Worm (Caenorhabditis elegans) whole organism, L4 larva: ENCODE results near the gene his-69.

ENCODE experiments used
- F10B5.3 ChIP-seq: sonication (generic microtip); optimal IDR thresholded peaks from 2 replicates; lab custom pipeline; 2016; ENCODE audit warnings: mild to moderate bottlenecking, missing genetic modification characterization, missing compliant biosample characterization
- F26F4.8 ChIP-seq: fragments of 200-800 bp; sonication (Bioruptor generic); conservative IDR thresholded peaks from 2 replicates; pipeline ENCODE4 v1.3.6; 2022; ENCODE audit warnings: missing genetic modification characterization, missing compliant biosample characterization
- F37D6.2 ChIP-seq: sonication (generic microtip); optimal IDR thresholded peaks from 2 replicates; lab custom pipeline; 2016; ENCODE audit warnings: mild to moderate bottlenecking, missing genetic modification characterization, missing compliant biosample characterization
- R02D3.7 ChIP-seq: fragments of 150-350 bp; sonication (generic microtip); optimal IDR thresholded peaks from 3 replicates; lab custom pipeline; 2014; ENCODE audit warnings: missing biosample characterization, missing genetic modification characterization
- T20F7.1 ChIP-seq: fragments of 200-800 bp; sonication (Bioruptor generic); optimal IDR thresholded peaks from 2 replicates; lab custom pipeline; 2018; ENCODE audit warnings: mild to moderate bottlenecking, missing genetic modification characterization, missing compliant biosample characterization
- Y75B8A.6 ChIP-seq: fragments of 200-800 bp; sonication (Bioruptor generic); IDR thresholded peaks from 2 replicates; pipeline ENCODE4 v1.3.6; 2022; ENCODE audit warnings: missing genetic modification reagents, missing genetic modification characterization, missing compliant biosample characterization
- arid-1 ChIP-seq: fragments of 200-800 bp; sonication (Bioruptor generic); conservative IDR thresholded peaks from 2 replicates; pipeline ENCODE4 v1.3.6; 2022; ENCODE audit warnings: missing genetic modification reagents, missing genetic modification characterization, missing compliant biosample characterization
- attf-4 ChIP-seq: sonication (generic microtip); optimal IDR thresholded peaks from 3 replicates; lab custom pipeline; 2017; ENCODE audit warnings: missing biosample characterization, missing genetic modification characterization
- ceh-20 ChIP-seq: fragments of 200-800 bp; sonication (Bioruptor generic); IDR thresholded peaks from 2 replicates; pipeline ENCODE4 v1.3.6; 2022; ENCODE audit warnings: missing genetic modification reagents, missing genetic modification characterization, missing compliant biosample characterization
- ceh-44 ChIP-seq: fragments of 200-800 bp; sonication (Bioruptor generic); IDR thresholded peaks from 2 replicates; pipeline ENCODE4 v1.3.6; 2022; ENCODE audit warnings: missing genetic modification reagents, missing genetic modification characterization, missing compliant biosample characterization
- cey-2 ChIP-seq: sonication (generic microtip); optimal IDR thresholded peaks from 3 replicates; lab custom pipeline; 2017; ENCODE audit warnings: missing genetic modification characterization, mild to moderate bottlenecking, missing compliant biosample characterization, antibody characterized with exemption, borderline replicate concordance; ENCODE audit not compliant: insufficient read depth
- daf-16 ChIP-seq, 3 experiments: sonication (generic microtip); optimal IDR thresholded peaks; 2 replicates each; lab custom pipeline; 2016 to 2017; ENCODE audit warnings: missing genetic modification characterization in 3 of 3, missing genetic modification reagents in 3 of 3, mild to moderate bottlenecking in 2 of 3, missing compliant biosample characterization in 2 of 3, missing biosample characterization in 1 of 3, moderate library complexity in 1 of 3
- dmd-6 ChIP-seq: fragments of 200-800 bp; sonication (Bioruptor generic); IDR thresholded peaks from 2 replicates; pipeline ENCODE4 v1.3.6; 2022; ENCODE audit warnings: missing genetic modification reagents, missing genetic modification characterization, missing compliant biosample characterization
- dmd-8 ChIP-seq: fragments of 200-800 bp; sonication (Bioruptor generic); IDR thresholded peaks from 2 replicates; pipeline ENCODE4 v1.3.6; 2022; ENCODE audit warnings: missing genetic modification characterization, missing compliant biosample characterization
- dmd-9 ChIP-seq: fragments of 200-800 bp; sonication (Bioruptor generic); IDR thresholded peaks from 2 replicates; pipeline ENCODE4 v1.3.6; 2022; ENCODE audit warnings: missing genetic modification reagents, missing genetic modification characterization, missing compliant biosample characterization
- egl-43 ChIP-seq: fragments of 200-800 bp; sonication (Bioruptor generic); IDR thresholded peaks from 2 replicates; pipeline ENCODE4 v1.3.6; 2022; ENCODE audit warnings: missing genetic modification reagents, missing genetic modification characterization, missing compliant biosample characterization
- fos-1 ChIP-seq: fragments of 150-350 bp; optimal IDR thresholded peaks from 2 replicates; lab custom pipeline; 2014; ENCODE audit warnings: missing biosample characterization, missing genetic modification characterization
- hif-1 ChIP-seq, 2 experiments: sonication (generic microtip); optimal IDR thresholded peaks; 2 replicates each; lab custom pipeline; 2016 to 2017; ENCODE audit warnings: missing compliant biosample characterization in 2 of 2, missing genetic modification characterization in 2 of 2, missing genetic modification reagents in 2 of 2, missing genotype in 2 of 2, mild to moderate bottlenecking in 1 of 2
- hlh-11 ChIP-seq: fragments of 200-800 bp; sonication (Bioruptor generic); optimal IDR thresholded peaks from 2 replicates; lab custom pipeline; 2018; ENCODE audit warnings: mild to moderate bottlenecking, missing genetic modification characterization, missing compliant biosample characterization
- hmg-1.1 ChIP-seq: fragments of 200-800 bp; sonication (Bioruptor generic); IDR thresholded peaks from 2 replicates; pipeline ENCODE4 v1.3.6; 2022; ENCODE audit warnings: missing genetic modification reagents, missing genetic modification characterization, missing compliant biosample characterization
- lim-7 ChIP-seq: fragments of 200-800 bp; sonication (Bioruptor generic); IDR thresholded peaks from 2 replicates; pipeline ENCODE4 v1.3.6; 2022; ENCODE audit warnings: missing genetic modification characterization, missing compliant biosample characterization
- lin-13 ChIP-seq: fragments of 150-350 bp; optimal IDR thresholded peaks from 2 replicates; lab custom pipeline; 2014; ENCODE audit warnings: missing biosample characterization, missing genetic modification reagents, missing genetic modification characterization
- lin-15B ChIP-seq: fragments of 150-350 bp; sonication (generic microtip); optimal IDR thresholded peaks from 3 replicates; lab custom pipeline; 2014; ENCODE audit warnings: missing biosample characterization, missing genetic modification characterization
- lin-38 ChIP-seq: fragments of 200-800 bp; sonication (Bioruptor generic); IDR thresholded peaks from 2 replicates; pipeline ENCODE4 v1.3.6; 2022; ENCODE audit warnings: missing genetic modification reagents, missing genetic modification characterization, missing compliant biosample characterization
- lin-39 ChIP-seq: fragments of 150-350 bp; optimal IDR thresholded peaks from 2 replicates; lab custom pipeline; 2014; ENCODE audit warnings: missing biosample characterization, missing genetic modification reagents, missing genetic modification characterization
- lir-3 ChIP-seq: sonication (generic microtip); optimal IDR thresholded peaks from 2 replicates; lab custom pipeline; 2016; ENCODE audit warnings: mild to moderate bottlenecking, missing genetic modification characterization, missing compliant biosample characterization
- lsy-2 ChIP-seq, 2 experiments: fragments of 150-350 bp in 1 of 2; sonication (generic microtip) in 1 of 2; optimal IDR thresholded peaks; 2 replicates each; lab custom pipeline; 2014 to 2017; ENCODE audit warnings: missing biosample characterization in 2 of 2, missing genetic modification characterization in 2 of 2
- madf-5 ChIP-seq, 2 experiments: fragments of 200-800 bp; sonication (Bioruptor generic); IDR thresholded peaks; 2 replicates each; pipeline ENCODE4 v1.3.6; 2022; ENCODE audit warnings: missing compliant biosample characterization in 2 of 2, missing genetic modification characterization in 2 of 2
- madf-9 ChIP-seq: fragments of 200-800 bp; sonication (Bioruptor generic); conservative IDR thresholded peaks from 2 replicates; pipeline ENCODE4 v1.3.6; 2022; ENCODE audit warnings: missing genetic modification reagents, missing genetic modification characterization, missing compliant biosample characterization
- mdl-1 ChIP-seq, 2 experiments: fragments of 150-350 bp in 1 of 2; sonication (generic microtip) in 1 of 2; optimal IDR thresholded peaks; 2 replicates each; lab custom pipeline; 2014 to 2017; ENCODE audit warnings: missing biosample characterization in 2 of 2, missing genetic modification characterization in 2 of 2
- mxl-3 ChIP-seq: fragments of 200-800 bp; sonication (Bioruptor generic); optimal IDR thresholded peaks from 2 replicates; lab custom pipeline; 2018; ENCODE audit warnings: mild to moderate bottlenecking, missing genetic modification characterization, missing compliant biosample characterization
- nhr-102 ChIP-seq: sonication (generic microtip); optimal IDR thresholded peaks from 2 replicates; lab custom pipeline; 2016; ENCODE audit warnings: mild to moderate bottlenecking, missing genetic modification characterization, moderate library complexity, missing compliant biosample characterization
- nhr-28 ChIP-seq: fragments of 150-350 bp; optimal IDR thresholded peaks from 2 replicates; lab custom pipeline; 2014; ENCODE audit warnings: missing biosample characterization, missing genetic modification characterization
- nhr-41 ChIP-seq: fragments of 200-800 bp; sonication (Bioruptor generic); IDR thresholded peaks from 2 replicates; pipeline ENCODE4 v1.3.6; 2022; ENCODE audit warnings: missing genetic modification reagents, missing genetic modification characterization, missing compliant biosample characterization
- nhr-48 ChIP-seq: sonication (generic microtip); optimal IDR thresholded peaks from 2 replicates; lab custom pipeline; 2016; ENCODE audit warnings: mild to moderate bottlenecking, missing genetic modification characterization, missing compliant biosample characterization
- nhr-6 ChIP-seq: fragments of 150-350 bp; optimal IDR thresholded peaks from 2 replicates; lab custom pipeline; 2014; ENCODE audit warnings: missing biosample characterization, missing genetic modification characterization
- nhr-77 ChIP-seq: fragments of 150-350 bp; optimal IDR thresholded peaks from 2 replicates; lab custom pipeline; 2014; ENCODE audit warnings: missing biosample characterization, missing genetic modification characterization
- pha-4 ChIP-seq, 2 experiments: fragments of 150-350 bp in 1 of 2; fragments of 200-800 bp in 1 of 2; sonication (Bioruptor generic) in 1 of 2; IDR thresholded peaks in 1 of 2; optimal IDR thresholded peaks in 1 of 2; 2 replicates each; pipeline versions ENCODE4 v1.3.6 to Lab custom; 2014 to 2022; ENCODE audit warnings: missing genetic modification characterization in 2 of 2, missing genetic modification reagents in 2 of 2, missing biosample characterization in 1 of 2, missing compliant biosample characterization in 1 of 2
- skn-1 ChIP-seq: fragments of 150-350 bp; optimal IDR thresholded peaks from 2 replicates; lab custom pipeline; 2014; ENCODE audit warnings: missing biosample characterization, missing genetic modification characterization
- spr-1 ChIP-seq: sonication (generic microtip); optimal IDR thresholded peaks from 2 replicates; lab custom pipeline; 2016; ENCODE audit warnings: mild to moderate bottlenecking, missing genetic modification characterization, missing compliant biosample characterization
- tag-97 ChIP-seq: fragments of 200-800 bp; sonication (Bioruptor generic); IDR thresholded peaks from 2 replicates; pipeline ENCODE4 v1.3.6; 2022; ENCODE audit warnings: missing genetic modification characterization, missing compliant biosample characterization
- tra-1 ChIP-seq: fragments of 200-800 bp; sonication (Bioruptor generic); IDR thresholded peaks from 2 replicates; pipeline ENCODE4 v1.3.6; 2022; ENCODE audit warnings: missing genetic modification reagents, missing genetic modification characterization, missing compliant biosample characterization
- unc-130 ChIP-seq: sonication (generic microtip); optimal IDR thresholded peaks from 2 replicates; lab custom pipeline; 2016; ENCODE audit warnings: missing genetic modification reagents, missing genetic modification characterization, missing compliant biosample characterization
- unc-39 ChIP-seq: sonication (generic microtip); optimal IDR thresholded peaks from 2 replicates; lab custom pipeline; 2017; ENCODE audit warnings: missing biosample characterization, missing genetic modification characterization
- zag-1 ChIP-seq: fragments of 150-350 bp; optimal IDR thresholded peaks from 2 replicates; lab custom pipeline; 2014; ENCODE audit warnings: missing biosample characterization, missing genetic modification characterization
- ztf-11 ChIP-seq: fragments of 150-350 bp; optimal IDR thresholded peaks from 2 replicates; lab custom pipeline; 2014; ENCODE audit warnings: missing biosample characterization, missing genetic modification characterization

The his-69 gene

DNA sequence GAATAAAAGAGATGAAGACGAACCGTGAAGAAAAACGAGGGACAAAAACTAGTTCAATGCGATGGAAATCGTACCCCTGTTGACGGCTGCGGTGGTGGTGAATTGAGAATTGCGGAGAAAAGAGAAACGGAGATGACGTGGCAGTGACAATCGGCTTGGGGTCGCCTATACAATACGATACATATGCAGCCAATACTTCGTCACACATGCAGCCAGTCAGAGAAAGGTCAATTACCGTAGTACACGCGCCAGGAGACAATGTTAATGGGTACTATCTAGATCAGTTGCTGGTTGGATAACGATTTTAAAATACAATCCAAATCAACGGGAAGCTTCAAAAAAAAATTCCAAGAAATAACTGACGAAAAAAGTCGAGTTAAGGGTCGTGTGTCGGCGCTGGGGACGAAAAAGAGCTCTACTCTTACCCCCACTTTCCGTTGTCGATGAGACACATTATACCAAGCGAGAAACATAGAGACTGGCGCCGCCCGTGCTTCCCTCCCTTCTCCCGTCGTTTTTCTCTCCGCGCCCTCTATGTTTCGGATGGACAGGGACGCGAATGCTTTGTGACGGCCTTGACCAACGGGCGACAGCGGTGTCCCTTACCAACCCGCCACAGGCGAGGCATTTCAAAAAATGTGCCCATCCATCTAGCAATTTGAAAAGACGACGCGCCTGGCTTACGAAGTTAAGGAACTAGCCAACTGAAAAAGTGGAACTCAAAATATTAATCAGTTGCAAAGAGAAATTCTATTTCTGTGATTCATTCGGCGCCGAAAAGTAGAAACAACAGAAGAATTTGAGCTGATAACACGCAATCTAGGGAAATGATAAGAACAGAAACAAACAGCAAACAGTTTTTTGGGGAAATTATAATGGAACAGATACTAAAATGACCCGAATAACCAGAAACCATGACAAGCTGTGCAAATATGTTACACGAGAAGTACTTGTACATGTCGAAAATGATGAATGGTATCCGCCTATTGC, 39.7 kb downstream of the his-69 start (continued):
- TF ChIP-seq unc-130 (GFP tag; lab: Kevin White, UChicago): no peak
- 0 out of 2 replicates have a peak, but pooled peaks have one; percentile 12 for TF ChIP-seq tra-1 (GFP tag; lab: Robert Waterston, UW)
- TF ChIP-seq hlh-11: peak; percentile 46
- no peak for TF ChIP-seq lin-13 (GFP tag; lab: Kevin White, UChicago)
- peak in 1 of 2 experiments; percentile 22 for TF ChIP-seq lsy-2 (tag; optimal IDR thresholded peaks at IDR 0.05; lab: Kevin White, UChicago)

DNA sequence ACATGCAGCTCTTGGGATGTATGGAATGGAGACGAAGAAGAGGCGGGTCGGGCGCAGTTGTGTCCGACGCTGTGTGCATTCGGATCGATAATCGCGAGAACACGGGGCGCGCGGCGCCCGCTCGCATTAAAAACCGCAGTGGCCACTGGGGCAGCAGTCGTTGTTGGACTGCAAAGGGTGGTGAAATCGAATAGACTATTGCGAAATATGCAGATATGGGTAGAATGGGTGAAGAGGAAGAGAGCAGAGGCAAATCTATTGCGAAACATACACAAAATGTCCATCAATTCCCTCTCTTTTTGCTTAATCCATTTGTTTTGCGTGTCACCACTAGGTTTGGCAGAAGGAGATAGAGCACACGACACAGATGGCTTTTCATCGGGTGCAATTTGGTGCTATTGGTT, 40.4 kb downstream of the his-69 start:
- TF ChIP-seq lir-3 (tag; lab: Kevin White, UChicago): peak; percentile 7
- peak; percentile 33 for TF ChIP-seq lin-38 (GFP tag; lab: Robert Waterston, UW)
- no peak for TF ChIP-seq ceh-44 (GFP tag; lab: Robert Waterston, UW)
- TF ChIP-seq nhr-41 (GFP tag; lab: Robert Waterston, UW): no peak
- TF ChIP-seq pha-4 (GFP tag; IDR thresholded peaks at IDR 0.05; lab: Robert Waterston, UW): no peak
- no peak for TF ChIP-seq pha-4 (tag; optimal IDR thresholded peaks at IDR 0.05; lab: Kevin White, UChicago)
- TF ChIP-seq hmg-1.1 (GFP tag; lab: Robert Waterston, UW): peak; percentile 73
- no peak for TF ChIP-seq ztf-11 (tag; lab: Kevin White, UChicago)
- no peak; the same call in 1 of the 2 replicates for TF ChIP-seq dmd-8 (GFP tag; lab: Robert Waterston, UW)
- no peak for TF ChIP-seq arid-1
- TF ChIP-seq tag-97 (GFP tag; lab: Robert Waterston, UW): no peak
- TF ChIP-seq hif-1 (tag; optimal IDR thresholded peaks at IDR 0.05; lab: Kevin White, UChicago): peak in 1 of 2 experiments; percentile 58
- no peak for TF ChIP-seq madf-9 (GFP tag; lab: Robert Waterston, UW)
- TF ChIP-seq lsy-2 (tag; optimal IDR thresholded peaks at IDR 0.05; lab: Kevin White, UChicago): peak; percentile 67 to 87
- TF ChIP-seq mxl-3: peak; percentile 26
- TF ChIP-seq attf-4: no peak
- TF ChIP-seq fos-1 (tag; lab: Kevin White, UChicago): no peak
- no peak for TF ChIP-seq lin-15B (tag; lab: Kevin White, UChicago)
- no peak for TF ChIP-seq R02D3.7 (tag; lab: Kevin White, UChicago)
- no peak for TF ChIP-seq nhr-77 (tag; lab: Kevin White, UChicago)
- TF ChIP-seq nhr-102 (tag; lab: Kevin White, UChicago): no peak
- TF ChIP-seq unc-39 (tag; lab: Kevin White, UChicago): no peak
- no peak for TF ChIP-seq F10B5.3 (tag; lab: Kevin White, UChicago)
- no peak for TF ChIP-seq nhr-28
- TF ChIP-seq F37D6.2: peak; percentile 74
- no peak for TF ChIP-seq Y75B8A.6 (GFP tag; lab: Robert Waterston, UW)
- no peak for TF ChIP-seq lin-39 (tag; lab: Kevin White, UChicago)
- no peak for TF ChIP-seq madf-5 (GFP tag; IDR thresholded peaks at IDR 0.05; lab: Robert Waterston, UW)
- TF ChIP-seq zag-1 (tag; lab: Kevin White, UChicago): no peak
- TF ChIP-seq dmd-9 (GFP tag; lab: Robert Waterston, UW): 0 out of 2 replicates have a peak, but pooled peaks have one; percentile 7
- peak; percentile 36 for TF ChIP-seq nhr-6 (tag; lab: Kevin White, UChicago)
- TF ChIP-seq nhr-48: no peak
- no peak for TF ChIP-seq daf-16 (GFP tag; optimal IDR thresholded peaks at IDR 0.05; lab: Kevin White, UChicago)
- TF ChIP-seq daf-16 (tag; optimal IDR thresholded peaks at IDR 0.05; lab: Kevin White, UChicago): no peak
- peak; percentile 82 for TF ChIP-seq ceh-20 (GFP tag; lab: Robert Waterston, UW)
- TF ChIP-seq dmd-6: no peak; the same call in 1 of the 2 replicates
- TF ChIP-seq spr-1: peak; percentile 10
- no peak for TF ChIP-seq T20F7.1 (GFP tag; lab: Kevin White, UChicago)
- TF ChIP-seq cey-2 (tag; lab: Kevin White, UChicago): no peak
- peak in 1 of 2 experiments; percentile 61 for TF ChIP-seq mdl-1 (tag; optimal IDR thresholded peaks at IDR 0.05; lab: Kevin White, UChicago)
- no peak for TF ChIP-seq lim-7 (GFP tag; lab: Robert Waterston, UW)
- TF ChIP-seq F26F4.8 (GFP tag; lab: Robert Waterston, UW): 0 out of 2 replicates have a peak, but pooled peaks have one; percentile 34
- peak; percentile 80 for TF ChIP-seq egl-43 (GFP tag; lab: Robert Waterston, UW)
- no peak for TF ChIP-seq skn-1 (tag; lab: Kevin White, UChicago)
